Worm (Caenorhabditis elegans) whole organism, L2 larva: Measurements from ENCODE around the gene F21C10.9.

Experiments
- C34F6.9 ChIP-seq: fragments of 150-350 bp; optimal IDR thresholded peaks from 2 replicates; lab custom pipeline; 2014; ENCODE audit warnings: missing biosample characterization, missing genetic modification characterization
- F13H6.1 ChIP-seq: sonication (generic microtip); optimal IDR thresholded peaks from 2 replicates; lab custom pipeline; 2016; ENCODE audit warnings: missing genetic modification characterization, missing compliant biosample characterization
- Y55F3AM.14 ChIP-seq: fragments of 200-800 bp; sonication (Bioruptor generic); optimal IDR thresholded peaks from 2 replicates; lab custom pipeline; 2018; ENCODE audit warnings: mild to moderate bottlenecking, missing genetic modification characterization, missing compliant biosample characterization
- ZK546.5 ChIP-seq: sonication (generic microtip); optimal IDR thresholded peaks from 2 replicates; lab custom pipeline; 2017; ENCODE audit warnings: missing biosample characterization, missing genetic modification characterization
- alr-1 ChIP-seq: fragments of 150-350 bp; optimal IDR thresholded peaks from 2 replicates; lab custom pipeline; 2014; ENCODE audit warnings: missing biosample characterization, missing genetic modification characterization
- ama-1 ChIP-seq: fragments of 150-350 bp; optimal IDR thresholded peaks from 2 replicates; lab custom pipeline; 2018; ENCODE audit warnings: inconsistent platforms
- ceh-16 ChIP-seq: fragments of 150-350 bp; optimal IDR thresholded peaks from 2 replicates; lab custom pipeline; 2014; ENCODE audit warnings: missing biosample characterization, missing genetic modification characterization
- ceh-82 ChIP-seq: fragments of 150-350 bp; optimal IDR thresholded peaks from 2 replicates; lab custom pipeline; 2014; ENCODE audit warnings: missing biosample characterization, missing genetic modification characterization
- crh-2 ChIP-seq: sonication (generic microtip); optimal IDR thresholded peaks from 2 replicates; lab custom pipeline; 2017; ENCODE audit warnings: missing biosample characterization, missing genetic modification characterization
- dmd-4 ChIP-seq: sonication (generic microtip); optimal IDR thresholded peaks from 2 replicates; lab custom pipeline; 2017; ENCODE audit warnings: missing biosample characterization, missing genetic modification characterization
- egl-27 ChIP-seq: sonication (generic microtip); optimal IDR thresholded peaks from 3 replicates; lab custom pipeline; 2017; ENCODE audit warnings: missing biosample characterization, missing genetic modification reagents, missing genetic modification characterization
- elt-1 ChIP-seq: fragments of 150-350 bp; optimal IDR thresholded peaks from 2 replicates; lab custom pipeline; 2014; ENCODE audit warnings: missing biosample characterization, missing genetic modification characterization
- elt-3 ChIP-seq: sonication (generic microtip); optimal IDR thresholded peaks from 2 replicates; lab custom pipeline; 2017; ENCODE audit warnings: missing biosample characterization, missing genetic modification characterization
- fos-1 ChIP-seq: fragments of 150-350 bp; optimal IDR thresholded peaks from 2 replicates; lab custom pipeline; 2014; ENCODE audit warnings: missing biosample characterization, missing genetic modification characterization
- gmeb-1 ChIP-seq: fragments of 150-350 bp; optimal IDR thresholded peaks from 2 replicates; lab custom pipeline; 2014; ENCODE audit warnings: missing biosample characterization, missing genetic modification characterization
- lin-11 ChIP-seq: fragments of 150-350 bp; sonication (generic microtip); optimal IDR thresholded peaks from 2 replicates; lab custom pipeline; 2014; ENCODE audit warnings: missing biosample characterization, missing genetic modification characterization, inconsistent platforms, mixed read lengths
- lin-13 ChIP-seq: fragments of 150-350 bp; optimal IDR thresholded peaks from 2 replicates; lab custom pipeline; 2014; ENCODE audit warnings: missing biosample characterization, missing genetic modification reagents, missing genetic modification characterization
- lin-39 ChIP-seq: fragments of 150-350 bp; optimal IDR thresholded peaks from 2 replicates; lab custom pipeline; 2014; ENCODE audit warnings: missing biosample characterization, missing genetic modification reagents, missing genetic modification characterization
- mab-5 ChIP-seq: fragments of 150-350 bp; optimal IDR thresholded peaks from 2 replicates; lab custom pipeline; 2014; ENCODE audit warnings: missing biosample characterization, missing genetic modification characterization
- mdl-1 ChIP-seq, 2 experiments: fragments of 150-350 bp in 1 of 2; sonication (generic microtip) in 1 of 2; optimal IDR thresholded peaks; 2 replicates each; lab custom pipeline; 2017; ENCODE audit warnings: missing biosample characterization in 2 of 2, missing genetic modification characterization in 2 of 2
- nhr-10 ChIP-seq: sonication (generic microtip); optimal IDR thresholded peaks from 2 replicates; lab custom pipeline; 2017; ENCODE audit warnings: missing biosample characterization, missing genetic modification characterization
- nhr-11 ChIP-seq: fragments of 150-350 bp; optimal IDR thresholded peaks from 2 replicates; lab custom pipeline; 2014; ENCODE audit warnings: missing biosample characterization, missing genetic modification characterization
- nhr-12 ChIP-seq: fragments of 150-350 bp; optimal IDR thresholded peaks from 2 replicates; lab custom pipeline; 2014; ENCODE audit warnings: missing biosample characterization, missing genetic modification characterization
- nhr-129 ChIP-seq: fragments of 150-350 bp; optimal IDR thresholded peaks from 2 replicates; lab custom pipeline; 2014; ENCODE audit warnings: missing biosample characterization, missing genetic modification characterization
- nhr-21 ChIP-seq: fragments of 150-350 bp; optimal IDR thresholded peaks from 2 replicates; lab custom pipeline; 2014; ENCODE audit warnings: missing biosample characterization, missing genetic modification characterization
- nhr-23 ChIP-seq: fragments of 150-350 bp; optimal IDR thresholded peaks from 2 replicates; lab custom pipeline; 2014; ENCODE audit warnings: missing biosample characterization, missing genetic modification reagents, missing genetic modification characterization
- nhr-237 ChIP-seq: fragments of 150-350 bp; optimal IDR thresholded peaks from 2 replicates; lab custom pipeline; 2014; ENCODE audit warnings: missing biosample characterization, missing genetic modification characterization
- nhr-25 ChIP-seq: fragments of 150-350 bp; sonication (generic microtip); optimal IDR thresholded peaks from 3 replicates; lab custom pipeline; 2014; ENCODE audit warnings: missing biosample characterization, missing genetic modification characterization
- nhr-6 ChIP-seq: fragments of 150-350 bp; optimal IDR thresholded peaks from 2 replicates; lab custom pipeline; 2014; ENCODE audit warnings: missing biosample characterization, missing genetic modification characterization
- peb-1 ChIP-seq: fragments of 150-350 bp; optimal IDR thresholded peaks from 2 replicates; lab custom pipeline; 2014; ENCODE audit warnings: missing biosample characterization, missing genetic modification characterization
- sem-4 ChIP-seq: fragments of 150-350 bp; optimal IDR thresholded peaks from 2 replicates; lab custom pipeline; 2014; ENCODE audit warnings: missing biosample characterization, missing genetic modification reagents, missing genetic modification characterization
- skn-1 ChIP-seq: sonication (generic microtip); optimal IDR thresholded peaks from 2 replicates; lab custom pipeline; 2017; ENCODE audit warnings: missing biosample characterization, missing genetic modification characterization
- unc-55 ChIP-seq: fragments of 150-350 bp; sonication (generic microtip); optimal IDR thresholded peaks from 3 replicates; lab custom pipeline; 2014; ENCODE audit warnings: missing biosample characterization, missing genetic modification reagents, missing genetic modification characterization
- unc-62 ChIP-seq: fragments of 150-350 bp; optimal IDR thresholded peaks from 2 replicates; lab custom pipeline; 2014; ENCODE audit warnings: missing biosample characterization, missing genetic modification reagents, missing genetic modification characterization
- ztf-11 ChIP-seq: sonication (generic microtip); optimal IDR thresholded peaks from 2 replicates; lab custom pipeline; 2017; ENCODE audit warnings: missing biosample characterization, missing genetic modification characterization

The F21C10.9 gene

ce11 chrV:9127773-9128172 is 29.3 kb upstream of the F21C10.9 start, which contains the start of gene F21C10.3:
Gene F21C10.3 (plus strand): TSS chrV:9128073.
- TF ChIP-seq alr-1 (tag; lab: Kevin White, UChicago) (no peak), nhr-25 (tag; lab: Kevin White, UChicago) (no peak), crh-2 (tag; lab: Kevin White, UChicago) (no peak)

- TF ChIP-seq nhr-237 (tag; lab: Kevin White, UChicago) (no peak), nhr-129 (tag; lab: Kevin White, UChicago) (no peak), nhr-21 (tag; lab: Kevin White, UChicago) (no peak)
Measured at ce11 chrV:9126316-9126715, 27.8 kb upstream of the F21C10.9 start, which contains the start of gene F21C10.4. Gene F21C10.4 (plus strand): TSS chrV:9126616.

ce11 chrV:9125345-9125744 is 26.8 kb upstream of the F21C10.9 start, which contains the start of gene F21C10.5:
Gene F21C10.5 (plus strand): TSS chrV:9125645.
- TF ChIP-seq ztf-11 (tag; lab: Kevin White, UChicago) (no peak), fos-1 (no peak), mab-5 (tag; lab: Kevin White, UChicago) (no peak), elt-1 (tag; lab: Kevin White, UChicago) (no peak), lin-39 (tag; lab: Kevin White, UChicago) (no peak), ama-1 (no peak)

- TF ChIP-seq ceh-82: no peak
- no peak for TF ChIP-seq lin-11 (tag; lab: Kevin White, UChicago)
- TF ChIP-seq sem-4 (tag; lab: Kevin White, UChicago): no peak
- no peak for TF ChIP-seq elt-3 (tag; lab: Kevin White, UChicago)
- no peak for TF ChIP-seq nhr-12 (tag; lab: Kevin White, UChicago)
- no peak for TF ChIP-seq peb-1 (tag; lab: Kevin White, UChicago)
- TF ChIP-seq unc-62 (GFP tag; lab: Kevin White, UChicago): no peak
- TF ChIP-seq gmeb-1 (tag; lab: Kevin White, UChicago): no peak
- no peak for TF ChIP-seq nhr-23 (tag; lab: Kevin White, UChicago)
- no peak for TF ChIP-seq lin-13 (GFP tag; lab: Kevin White, UChicago)
- no peak for TF ChIP-seq nhr-129 (tag; lab: Kevin White, UChicago)
- TF ChIP-seq nhr-6: no peak
- no peak for TF ChIP-seq nhr-11 (tag; lab: Kevin White, UChicago)
- TF ChIP-seq nhr-10 (tag; lab: Kevin White, UChicago): no peak
- no peak for TF ChIP-seq nhr-21 (tag; lab: Kevin White, UChicago)
- no peak for TF ChIP-seq unc-55
- no peak for TF ChIP-seq mdl-1 (tag; optimal IDR thresholded peaks at IDR 0.05; lab: Kevin White, UChicago)
- TF ChIP-seq nhr-25 (tag; lab: Kevin White, UChicago): no peak
- TF ChIP-seq ZK546.5: no peak
- TF ChIP-seq, all 48 proteins: peak for 0
Measured at ce11 chrV:9124180-9124579, 25.7 kb upstream of the F21C10.9 start, which contains the start of gene F21C10.6. Gene F21C10.6 (plus strand): TSS chrV:9124480.

ce11 chrV:9123186-9123585 is 24.7 kb upstream of the F21C10.9 start, which contains the start of gene F21C10.11:
Gene F21C10.11 (plus strand): TSS chrV:9123486.
- TF ChIP-seq skn-1 (tag; lab: Kevin White, UChicago): no peak
- no peak for TF ChIP-seq ceh-16 (tag; lab: Kevin White, UChicago)
- TF ChIP-seq Y55F3AM.14 (GFP tag; lab: Kevin White, UChicago): no peak
- TF ChIP-seq nhr-25 (tag; lab: Kevin White, UChicago): no peak
- TF ChIP-seq sem-4 (tag; lab: Kevin White, UChicago): no peak
- TF ChIP-seq dmd-4 (tag; lab: Kevin White, UChicago): no peak
- no peak for TF ChIP-seq elt-3 (tag; lab: Kevin White, UChicago)
- TF ChIP-seq F13H6.1 (tag; lab: Kevin White, UChicago): no peak
- TF ChIP-seq egl-27: no peak
- no peak for TF ChIP-seq peb-1 (tag; lab: Kevin White, UChicago)
- no peak for TF ChIP-seq C34F6.9 (tag; lab: Kevin White, UChicago)
